Worm (Caenorhabditis elegans) whole organism, late embryonic: ENCODE measurements around the gene obr-3.

ENCODE experiments used
- C08G9.2 ChIP-seq: sonication (generic microtip); optimal IDR thresholded peaks from 2 replicates; lab custom pipeline; 2016; ENCODE audit warnings: mild to moderate bottlenecking, missing genetic modification characterization, moderate library complexity, missing compliant biosample characterization
- F13H6.1 ChIP-seq: sonication (generic microtip); optimal IDR thresholded peaks from 2 replicates; lab custom pipeline; 2016; ENCODE audit warnings: missing genetic modification characterization, missing compliant biosample characterization
- K02D7.2 ChIP-seq: sonication (generic microtip); optimal IDR thresholded peaks from 2 replicates; lab custom pipeline; 2017; ENCODE audit warnings: mild to moderate bottlenecking, missing genetic modification characterization, missing compliant biosample characterization
- Y22D7AL.16 ChIP-seq: sonication (generic microtip); optimal IDR thresholded peaks from 2 replicates; lab custom pipeline; 2016; ENCODE audit warnings: missing genetic modification characterization, missing compliant biosample characterization
- ama-1 ChIP-seq: fragments of 150-350 bp; optimal IDR thresholded peaks from 2 replicates; lab custom pipeline; 2014
- ceh-14 ChIP-seq: sonication (generic microtip); optimal IDR thresholded peaks from 2 replicates; lab custom pipeline; 2016; ENCODE audit warnings: missing genotype, missing genetic modification characterization, missing compliant biosample characterization
- ceh-18 ChIP-seq: sonication (generic microtip); optimal IDR thresholded peaks from 2 replicates; lab custom pipeline; 2016; ENCODE audit warnings: missing genetic modification characterization, missing compliant biosample characterization
- ceh-19 ChIP-seq: fragments of 200-800 bp; sonication (Bioruptor generic); optimal IDR thresholded peaks from 2 replicates; lab custom pipeline; 2018; ENCODE audit warnings: mild to moderate bottlenecking, missing genetic modification characterization, missing compliant biosample characterization
- ceh-2 ChIP-seq: sonication (generic microtip); optimal IDR thresholded peaks from 2 replicates; lab custom pipeline; 2016; ENCODE audit warnings: missing genotype, missing genetic modification characterization, missing compliant biosample characterization
- ceh-24 ChIP-seq: sonication (generic microtip); optimal IDR thresholded peaks from 2 replicates; lab custom pipeline; 2016; ENCODE audit warnings: mild to moderate bottlenecking, missing genetic modification characterization, missing compliant biosample characterization
- ceh-30 ChIP-seq: fragments of 150-350 bp; optimal IDR thresholded peaks from 2 replicates; lab custom pipeline; 2014; ENCODE audit warnings: missing biosample characterization, missing genetic modification characterization
- ceh-31 ChIP-seq: sonication (generic microtip); optimal IDR thresholded peaks from 2 replicates; lab custom pipeline; 2016; ENCODE audit warnings: missing genetic modification characterization, missing compliant biosample characterization
- ceh-45 ChIP-seq: fragments of 200-800 bp; sonication (Bioruptor generic); IDR thresholded peaks from 2 replicates; pipeline ENCODE4 v1.3.6; 2022; ENCODE audit warnings: missing genetic modification reagents, missing genetic modification characterization, missing compliant biosample characterization
- ceh-48 ChIP-seq: sonication (generic microtip); optimal IDR thresholded peaks from 2 replicates; lab custom pipeline; 2016; ENCODE audit warnings: missing genetic modification characterization, inconsistent platforms, missing compliant biosample characterization
- ceh-9 ChIP-seq: sonication (generic microtip); optimal IDR thresholded peaks from 2 replicates; lab custom pipeline; 2016; ENCODE audit warnings: mild to moderate bottlenecking, missing genetic modification characterization, inconsistent platforms, missing compliant biosample characterization
- che-1 ChIP-seq: sonication (generic microtip); optimal IDR thresholded peaks from 2 replicates; lab custom pipeline; 2016; ENCODE audit warnings: mild to moderate bottlenecking, missing genetic modification characterization, missing compliant biosample characterization
- dmd-4 ChIP-seq: sonication (generic microtip); optimal IDR thresholded peaks from 2 replicates; lab custom pipeline; 2016; ENCODE audit warnings: borderline replicate concordance, missing genetic modification characterization, missing compliant biosample characterization
- elt-2 ChIP-seq: sonication (generic microtip); optimal IDR thresholded peaks from 2 replicates; lab custom pipeline; 2016; ENCODE audit warnings: missing genetic modification reagents, missing genetic modification characterization, missing compliant biosample characterization
- fax-1 ChIP-seq: sonication (generic microtip); optimal IDR thresholded peaks from 2 replicates; lab custom pipeline; 2016; ENCODE audit warnings: missing genotype, missing genetic modification characterization, missing compliant biosample characterization
- fkh-6 ChIP-seq: sonication (generic microtip); optimal IDR thresholded peaks from 2 replicates; lab custom pipeline; 2016; ENCODE audit warnings: missing genetic modification characterization, missing compliant biosample characterization
- gmeb-2 ChIP-seq: sonication (generic microtip); optimal IDR thresholded peaks from 2 replicates; lab custom pipeline; 2016; ENCODE audit warnings: missing genetic modification characterization, inconsistent platforms, missing compliant biosample characterization
- hlh-30 ChIP-seq: sonication (generic microtip); optimal IDR thresholded peaks from 2 replicates; lab custom pipeline; 2017; ENCODE audit warnings: antibody characterized with exemption, missing genetic modification characterization, missing compliant biosample characterization; ENCODE audit not compliant: insufficient read depth
- hlh-6 ChIP-seq: sonication (generic microtip); optimal IDR thresholded peaks from 2 replicates; lab custom pipeline; 2016; ENCODE audit warnings: missing genotype, missing genetic modification characterization, missing compliant biosample characterization
- lim-6 ChIP-seq: sonication (generic microtip); optimal IDR thresholded peaks from 2 replicates; lab custom pipeline; 2016; ENCODE audit warnings: missing genetic modification characterization, missing compliant biosample characterization
- mec-3 ChIP-seq: sonication (generic microtip); optimal IDR thresholded peaks from 2 replicates; lab custom pipeline; 2016; ENCODE audit warnings: borderline replicate concordance, missing genetic modification characterization, missing compliant biosample characterization
- nfya-1 ChIP-seq: sonication (generic microtip); optimal IDR thresholded peaks from 2 replicates; lab custom pipeline; 2017; ENCODE audit warnings: missing genetic modification characterization, mild to moderate bottlenecking, missing compliant biosample characterization, antibody characterized with exemption, moderate library complexity
- nhr-232 ChIP-seq: sonication (generic microtip); optimal IDR thresholded peaks from 2 replicates; lab custom pipeline; 2016; ENCODE audit warnings: missing genetic modification characterization, missing compliant biosample characterization
- npax-4 ChIP-seq: sonication (generic microtip); optimal IDR thresholded peaks from 2 replicates; lab custom pipeline; 2016; ENCODE audit warnings: missing genetic modification characterization, missing compliant biosample characterization
- pag-3 ChIP-seq: sonication (generic microtip); optimal IDR thresholded peaks from 2 replicates; lab custom pipeline; 2016; ENCODE audit warnings: missing compliant biosample characterization, missing genetic modification characterization, borderline replicate concordance
- pat-9 ChIP-seq: fragments of 200-800 bp; sonication (Bioruptor generic); optimal IDR thresholded peaks from 2 replicates; lab custom pipeline; 2018; ENCODE audit warnings: mild to moderate bottlenecking, missing genetic modification characterization, moderate library complexity, missing compliant biosample characterization
- pax-1 ChIP-seq: fragments of 150-350 bp; optimal IDR thresholded peaks from 2 replicates; lab custom pipeline; 2014; ENCODE audit warnings: missing biosample characterization, missing genetic modification characterization
- pha-2 ChIP-seq: sonication (generic microtip); optimal IDR thresholded peaks from 2 replicates; lab custom pipeline; 2017; ENCODE audit warnings: mild to moderate bottlenecking, missing genetic modification characterization, missing compliant biosample characterization
- sdc-2 ChIP-seq: sonication (generic microtip); optimal IDR thresholded peaks from 2 replicates; lab custom pipeline; 2016; ENCODE audit warnings: missing genotype, missing genetic modification characterization, missing compliant biosample characterization
- tbx-2 ChIP-seq: sonication (generic microtip); optimal IDR thresholded peaks from 2 replicates; lab custom pipeline; 2016; ENCODE audit warnings: missing genetic modification characterization, missing compliant biosample characterization
- tbx-7 ChIP-seq: sonication (generic microtip); optimal IDR thresholded peaks from 2 replicates; lab custom pipeline; 2016; ENCODE audit warnings: missing genotype, missing genetic modification characterization, missing compliant biosample characterization
- unc-3 ChIP-seq, 2 experiments: fragments of 200-800 bp in 1 of 2; sonication (Bioruptor generic) in 1 of 2; sonication (generic microtip) in 1 of 2; conservative IDR thresholded peaks in 1 of 2; optimal IDR thresholded peaks in 1 of 2; 2 replicates each; pipeline versions ENCODE4 v1.3.6 to Lab custom; 2016 to 2022; ENCODE audit warnings: missing compliant biosample characterization in 2 of 2, missing genetic modification characterization in 2 of 2, missing genetic modification reagents in 1 of 2
- unc-42 ChIP-seq: sonication (generic microtip); optimal IDR thresholded peaks from 2 replicates; lab custom pipeline; 2016; ENCODE audit warnings: missing genotype, missing genetic modification characterization, missing compliant biosample characterization
- unc-55 ChIP-seq: sonication (generic microtip); optimal IDR thresholded peaks from 2 replicates; lab custom pipeline; 2017; ENCODE audit warnings: missing biosample characterization, missing genetic modification reagents, missing genetic modification characterization
- zip-5 ChIP-seq: sonication (generic microtip); optimal IDR thresholded peaks from 2 replicates; lab custom pipeline; 2016; ENCODE audit warnings: missing genetic modification characterization, missing compliant biosample characterization

The obr-3 gene

DNA sequence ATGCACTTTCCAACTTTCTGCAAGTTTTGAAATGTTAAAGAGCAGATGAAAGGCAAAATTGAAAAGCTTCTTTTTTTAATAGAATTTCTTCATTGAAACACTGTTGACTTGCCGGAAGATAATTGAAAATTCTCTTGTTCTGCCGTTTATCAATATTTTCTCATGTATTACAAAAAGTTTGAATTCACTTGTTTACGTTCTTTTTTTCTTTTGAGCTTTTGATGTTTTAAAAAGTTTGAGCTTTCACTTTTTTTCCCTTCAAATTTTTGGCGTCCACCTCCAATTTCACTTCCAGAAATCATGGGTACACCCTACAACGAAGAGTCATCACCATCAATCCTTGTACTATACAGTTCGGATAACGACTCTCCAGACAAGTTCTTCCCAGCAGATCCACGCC is 24.5 kb upstream of the obr-3 start, which contains the start of gene F19D8.2:
TSS of gene F19D8.2 (plus strand) at position 301 of the 400 bp plus-strand sequence.
- TF ChIP-seq ceh-30, result no peak
- TF ChIP-seq gmeb-2 (tag; lab: Kevin White, UChicago), result no peak
- no peak for TF ChIP-seq C08G9.2 (tag; lab: Kevin White, UChicago)
- no peak for TF ChIP-seq ceh-19 (GFP tag; lab: Kevin White, UChicago)
- TF ChIP-seq ceh-24 (tag; lab: Kevin White, UChicago), result no peak
- TF ChIP-seq K02D7.2 (tag; lab: Kevin White, UChicago), result no peak
- TF ChIP-seq ceh-18 (tag; lab: Kevin White, UChicago), result no peak
- no peak for TF ChIP-seq npax-4
- no peak for TF ChIP-seq che-1 (tag; lab: Kevin White, UChicago)
- TF ChIP-seq sdc-2 (tag; lab: Kevin White, UChicago), result no peak
- no peak for TF ChIP-seq hlh-30 (tag; lab: Kevin White, UChicago)
- no peak for TF ChIP-seq fkh-6 (tag; lab: Kevin White, UChicago)
- TF ChIP-seq hlh-6, result no peak
- TF ChIP-seq pag-3, result no peak
- no peak for TF ChIP-seq ceh-31 (tag; lab: Kevin White, UChicago)
- TF ChIP-seq nhr-232 (tag; lab: Kevin White, UChicago), result no peak
- no peak for TF ChIP-seq unc-42 (tag; lab: Kevin White, UChicago)
- TF ChIP-seq dmd-4, result no peak
- no peak for TF ChIP-seq ceh-48
- TF ChIP-seq, all 69 proteins: peak for 0

DNA sequence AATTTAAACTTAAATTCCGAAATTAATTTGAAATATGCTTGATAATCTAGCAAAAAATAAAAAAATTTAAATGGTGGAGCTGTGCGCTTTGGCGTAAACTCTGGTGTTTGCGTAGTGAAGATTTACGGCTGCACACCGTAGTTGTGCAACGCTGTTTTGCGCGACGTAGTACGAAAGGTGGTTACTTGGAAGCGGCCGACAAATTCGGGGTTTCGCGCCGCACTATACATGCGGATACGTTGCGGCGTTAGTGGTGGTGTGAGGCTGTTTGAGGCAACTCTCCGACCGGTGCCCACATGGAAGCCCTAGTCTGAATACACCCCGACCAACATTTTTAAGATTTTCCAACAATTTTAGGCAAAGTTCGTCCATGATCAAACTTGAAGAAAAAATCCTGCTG is 23.8 kb upstream of the obr-3 start:
- no peak for TF ChIP-seq ama-1 (lab: Kevin White, UChicago)
- no peak for TF ChIP-seq dmd-4
- TF ChIP-seq lim-6, result no peak
- TF ChIP-seq Y22D7AL.16 (tag; lab: Kevin White, UChicago), result no peak
- no peak for TF ChIP-seq pha-2 (tag; lab: Kevin White, UChicago)
- no peak for TF ChIP-seq elt-2 (tag; lab: Kevin White, UChicago)
- no peak for TF ChIP-seq mec-3 (tag; lab: Kevin White, UChicago)
- no peak for TF ChIP-seq ceh-9
- no peak for TF ChIP-seq ceh-14
- TF ChIP-seq ceh-31 (tag; lab: Kevin White, UChicago), result no peak
- TF ChIP-seq pat-9, result no peak
- TF ChIP-seq K02D7.2 (tag; lab: Kevin White, UChicago), result no peak
- TF ChIP-seq nfya-1, result no peak
- no peak for TF ChIP-seq pax-1 (tag; lab: Kevin White, UChicago)
- no peak for TF ChIP-seq ceh-45
- TF ChIP-seq pag-3, result no peak
- TF ChIP-seq unc-3 (GFP tag; conservative IDR thresholded peaks at IDR 0.05; lab: Robert Waterston, UW), result no peak
- no peak for TF ChIP-seq unc-3 (tag; optimal IDR thresholded peaks at IDR 0.05; lab: Kevin White, UChicago)
- no peak for TF ChIP-seq fax-1 (tag; lab: Kevin White, UChicago)
- TF ChIP-seq zip-5 (tag; lab: Kevin White, UChicago), result no peak
- TF ChIP-seq ceh-2 (tag; lab: Kevin White, UChicago), result no peak
- TF ChIP-seq, all 69 proteins: peak for 0

DNA sequence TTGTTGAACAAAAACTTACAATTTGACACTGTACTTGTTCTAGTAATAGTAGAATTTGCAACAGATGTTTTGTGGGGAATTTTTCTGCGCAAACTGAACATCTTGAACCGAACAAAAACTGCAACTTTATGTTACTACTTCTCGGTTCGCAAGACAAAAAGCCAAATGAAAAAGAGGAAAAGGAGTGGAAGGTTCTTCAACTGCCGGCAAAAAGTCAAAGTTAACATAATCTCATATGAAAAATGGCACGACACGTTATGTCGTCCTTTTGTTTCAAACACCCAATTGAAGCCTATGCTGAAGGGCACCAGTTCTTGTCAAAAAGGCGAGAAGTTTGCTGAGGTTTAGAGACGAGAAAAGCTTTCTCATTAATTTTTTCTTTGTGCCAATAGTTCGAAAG is 13.8 kb upstream of the obr-3 start, which contains the start of gene twk-23:
TSS of gene twk-23 (minus strand) at position 101 of the 400 bp plus-strand sequence.
- TF ChIP-seq tbx-7 (tag; lab: Kevin White, UChicago) (no peak), unc-42 (tag; lab: Kevin White, UChicago) (no peak), gmeb-2 (tag; lab: Kevin White, UChicago) (no peak), unc-55 (no peak), fax-1 (tag; lab: Kevin White, UChicago) (no peak), C08G9.2 (tag; lab: Kevin White, UChicago) (no peak), nhr-232 (tag; lab: Kevin White, UChicago) (no peak), tbx-2 (tag; lab: Kevin White, UChicago) (no peak), F13H6.1 (tag; lab: Kevin White, UChicago) (no peak)
- TF ChIP-seq, all 69 proteins: peak for 0
